Worm (Caenorhabditis elegans): Measurements from ENCODE around the gene cept-2.

The cept-2 gene

DNA sequence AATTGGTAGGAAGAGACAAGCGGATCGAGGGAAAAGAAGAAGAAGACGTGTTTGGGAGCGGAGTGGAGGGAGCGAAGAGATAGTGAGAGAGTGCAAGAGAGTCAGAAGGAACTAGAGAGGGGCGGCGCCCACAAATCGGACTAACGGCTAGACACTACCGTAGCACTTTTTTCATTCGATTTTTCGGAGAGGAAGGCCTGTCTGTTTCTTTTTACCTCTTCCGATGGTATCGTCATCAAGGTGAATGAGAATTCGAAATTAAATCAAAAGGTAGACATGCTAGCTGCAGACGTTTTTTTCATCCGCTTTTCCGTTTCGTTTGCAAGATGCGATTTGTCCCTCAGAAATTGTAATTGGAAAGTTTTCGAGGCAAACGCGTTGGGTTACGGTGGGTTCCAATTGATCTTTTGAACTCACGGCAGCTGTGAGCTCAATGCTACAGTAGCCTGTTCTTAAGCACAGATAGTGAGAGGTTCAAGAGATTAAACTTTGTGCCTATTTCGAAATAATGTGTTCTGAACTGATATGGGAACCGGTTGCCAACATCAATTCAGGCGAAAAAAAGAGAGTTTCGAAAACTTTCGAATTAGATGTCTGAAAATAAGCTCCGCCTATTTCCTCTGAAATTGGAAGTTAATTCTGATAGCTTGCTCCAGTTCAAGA is 17.2 kb downstream of the cept-2 start (continued):
- TF ChIP-seq nhr-48 (tag; optimal IDR thresholded peaks at IDR 0.05) = peak; percentile 38

ce11 chrV:14366487-14366962 is 19.0 kb downstream of the cept-2 start:
- 0 out of 2 replicates have a peak, but pooled peaks have one; percentile 56 for TF ChIP-seq nhr-42 (GFP tag; IDR thresholded peaks at IDR 0.05)
- peak; percentile 22 for TF ChIP-seq ces-1 (GFP tag; optimal IDR thresholded peaks at IDR 0.05)
- TF ChIP-seq spr-1 (tag; optimal IDR thresholded peaks at IDR 0.05) = peak; percentile 70
- TF ChIP-seq ceh-44 (GFP tag; IDR thresholded peaks at IDR 0.05) = peak; percentile 21; the same call in 1 of the 2 replicates
- peak; percentile 65 for TF ChIP-seq ceh-32 (tag; optimal IDR thresholded peaks at IDR 0.05; ENCODE audit: poor library complexity)
- TF ChIP-seq nhr-6 (tag; optimal IDR thresholded peaks at IDR 0.05) = peak; percentile 27
- TF ChIP-seq hmg-1.1 (GFP tag; IDR thresholded peaks at IDR 0.05) = peak; percentile 92
- TF ChIP-seq pqm-1 (tag; optimal IDR thresholded peaks at IDR 0.05) = no peak
- peak; percentile 55 for TF ChIP-seq lin-38 (GFP tag; IDR thresholded peaks at IDR 0.05)
- peak; percentile 87 for TF ChIP-seq F37D6.2 (tag; optimal IDR thresholded peaks at IDR 0.05)
- peak; percentile 99 for TF ChIP-seq madf-9 (GFP tag; conservative IDR thresholded peaks at IDR 0.05)
- TF ChIP-seq hlh-11 (tag; optimal IDR thresholded peaks at IDR 0.05) = peak; percentile 96
- no peak for TF ChIP-seq cey-2 (tag; optimal IDR thresholded peaks at IDR 0.05; ENCODE audit: borderline replicate concordance, insufficient read depth)
- TF ChIP-seq zip-2 (tag; optimal IDR thresholded peaks at IDR 0.05) = peak; percentile 6
- TF ChIP-seq ztf-11 (tag; optimal IDR thresholded peaks at IDR 0.05) = no peak
- peak; percentile 33 for TF ChIP-seq spr-3 (GFP tag; optimal IDR thresholded peaks at IDR 0.05)
- peak; percentile 45 for TF ChIP-seq attf-4 (tag; optimal IDR thresholded peaks at IDR 0.05)
- no peak for TF ChIP-seq zfp-2 (tag; optimal IDR thresholded peaks at IDR 0.05)
- peak; percentile 68; the same call in 1 of the 2 replicates for TF ChIP-seq php-3 (GFP tag; IDR thresholded peaks at IDR 0.05)
- TF ChIP-seq nhr-28 (tag; optimal IDR thresholded peaks at IDR 0.05) = peak; percentile 78
- peak; percentile 90 for TF ChIP-seq ctbp-1 (GFP tag; IDR thresholded peaks at IDR 0.05)
- peak; percentile 66; the same call in 1 of the 2 replicates for TF ChIP-seq ceh-20 (GFP tag; IDR thresholded peaks at IDR 0.05)
- TF ChIP-seq daf-12 (tag; optimal IDR thresholded peaks at IDR 0.05) = peak; percentile 46
- peak; percentile 100 for TF ChIP-seq set-16 (GFP tag; IDR thresholded peaks at IDR 0.05)
- TF ChIP-seq zfp-3 (GFP tag; conservative IDR thresholded peaks at IDR 0.05) = no peak
- peak; percentile 74; the same call in 1 of the 2 replicates for TF ChIP-seq pha-4 (GFP tag; IDR thresholded peaks at IDR 0.05)
- TF ChIP-seq pha-4 (tag; optimal IDR thresholded peaks at IDR 0.05) = no peak
- no peak for TF ChIP-seq daf-19 (GFP tag; conservative IDR thresholded peaks at IDR 0.05)
- TF ChIP-seq nhr-48 (tag; optimal IDR thresholded peaks at IDR 0.05) = peak; percentile 87
- peak; percentile 87 to 92 for TF ChIP-seq mdl-1 (tag; optimal IDR thresholded peaks at IDR 0.05)
- TF ChIP-seq dpl-1 (GFP tag; optimal IDR thresholded peaks at IDR 0.05) = peak; percentile 44
- TF ChIP-seq nhr-25 (tag; optimal IDR thresholded peaks at IDR 0.05; ENCODE audit: borderline replicate concordance, insufficient read depth) = peak; percentile 22
- peak; percentile 45 for TF ChIP-seq lir-3 (tag; optimal IDR thresholded peaks at IDR 0.05)
- TF ChIP-seq arid-1 (GFP tag; conservative IDR thresholded peaks at IDR 0.05) = peak; percentile 50; the same call in 1 of the 2 replicates
- TF ChIP-seq rbr-2 (tag; optimal IDR thresholded peaks at IDR 0.05) = peak; percentile 87
- 0 out of 2 replicates have a peak, but pooled peaks have one; percentile 80 for TF ChIP-seq saeg-2 (GFP tag; IDR thresholded peaks at IDR 0.05)
- TF ChIP-seq hlh-30 (tag; optimal IDR thresholded peaks at IDR 0.05; ENCODE audit: insufficient read depth) = peak; percentile 91
- TF ChIP-seq Y105C5A.15 (GFP tag; IDR thresholded peaks at IDR 0.05) = no peak
- TF ChIP-seq egl-27 (tag; optimal IDR thresholded peaks at IDR 0.05) = peak; percentile 58
- TF ChIP-seq ZK546.5 (tag; optimal IDR thresholded peaks at IDR 0.05) = no peak
- peak; percentile 65 to 79 for TF ChIP-seq lsy-2 (tag; optimal IDR thresholded peaks at IDR 0.05)
- TF ChIP-seq fkh-10 (GFP tag; optimal IDR thresholded peaks at IDR 0.05) = peak; percentile 52
- TF ChIP-seq dve-1 (tag; optimal IDR thresholded peaks at IDR 0.05; ENCODE audit: insufficient read depth) = peak; percentile 81
- no peak for TF ChIP-seq F26F4.8 (GFP tag; conservative IDR thresholded peaks at IDR 0.05)
- TF ChIP-seq nhr-10 (tag; optimal IDR thresholded peaks at IDR 0.05) = peak; percentile 81
- no peak for TF ChIP-seq mxl-2 (GFP tag; conservative IDR thresholded peaks at IDR 0.05)
